Worm (Caenorhabditis elegans) whole organism, mixed stage, embryonic: ENCODE data around the gene R11E3.2.

Source experiments
- M03D4.4 ChIP-seq: sonication (generic microtip); optimal IDR thresholded peaks from 2 replicates; lab custom pipeline; 2017; ENCODE audit warnings: mild to moderate bottlenecking, missing genetic modification characterization, missing compliant biosample characterization
- bed-3 ChIP-seq: fragments of 200-800 bp; sonication (Bioruptor generic); optimal IDR thresholded peaks from 3 replicates; lab custom pipeline; 2018; ENCODE audit warnings: mild to moderate bottlenecking, missing genetic modification characterization, moderate library complexity, missing compliant biosample characterization
- ceh-39 ChIP-seq: fragments of 150-350 bp; optimal IDR thresholded peaks from 2 replicates; lab custom pipeline; 2014; ENCODE audit warnings: missing biosample characterization, missing genetic modification characterization
- ceh-43 ChIP-seq: fragments of 200-800 bp; sonication (Bioruptor generic); optimal IDR thresholded peaks from 2 replicates; lab custom pipeline; 2018; ENCODE audit warnings: mild to moderate bottlenecking, missing genetic modification characterization, moderate library complexity, missing compliant biosample characterization
- drap-1 ChIP-seq: fragments of 200-800 bp; sonication (Bioruptor generic); optimal IDR thresholded peaks from 3 replicates; lab custom pipeline; 2018; ENCODE audit warnings: mild to moderate bottlenecking, missing genetic modification characterization, missing compliant biosample characterization
- elt-1 ChIP-seq: sonication (generic microtip); optimal IDR thresholded peaks from 2 replicates; lab custom pipeline; 2017; ENCODE audit warnings: missing genetic modification characterization, mild to moderate bottlenecking, missing compliant biosample characterization, antibody characterized with exemption, moderate library complexity, borderline replicate concordance; ENCODE audit not compliant: insufficient read depth
- elt-3 ChIP-seq: fragments of 150-350 bp; optimal IDR thresholded peaks from 2 replicates; lab custom pipeline; 2014; ENCODE audit warnings: missing biosample characterization, missing genetic modification characterization
- flh-1 ChIP-seq: fragments of 200-800 bp; sonication (Bioruptor generic); optimal IDR thresholded peaks from 2 replicates; lab custom pipeline; 2018; ENCODE audit warnings: mild to moderate bottlenecking, missing genetic modification characterization, moderate library complexity, missing compliant biosample characterization
- ham-2 ChIP-seq: fragments of 200-800 bp; sonication (Bioruptor generic); optimal IDR thresholded peaks from 2 replicates; lab custom pipeline; 2018; ENCODE audit warnings: mild to moderate bottlenecking, missing genetic modification characterization, missing compliant biosample characterization
- hlh-1 ChIP-seq: fragments of 150-350 bp; optimal IDR thresholded peaks from 2 replicates; lab custom pipeline; 2014; ENCODE audit warnings: missing biosample characterization, missing genetic modification reagents, missing genetic modification characterization
- lin-13 ChIP-seq: fragments of 150-350 bp; optimal IDR thresholded peaks from 2 replicates; lab custom pipeline; 2014; ENCODE audit warnings: missing biosample characterization, missing genetic modification characterization
- lin-32 ChIP-seq: fragments of 200-800 bp; sonication (Bioruptor generic); optimal IDR thresholded peaks from 2 replicates; lab custom pipeline; 2018; ENCODE audit warnings: mild to moderate bottlenecking, missing genetic modification characterization, missing compliant biosample characterization
- lsy-2 ChIP-seq: fragments of 150-350 bp; optimal IDR thresholded peaks from 2 replicates; lab custom pipeline; 2014; ENCODE audit warnings: missing biosample characterization, missing genetic modification characterization
- mab-5 ChIP-seq: fragments of 150-350 bp; optimal IDR thresholded peaks from 2 replicates; lab custom pipeline; 2014; ENCODE audit warnings: missing biosample characterization, missing genetic modification characterization
- mep-1 ChIP-seq: fragments of 150-350 bp; optimal IDR thresholded peaks from 2 replicates; lab custom pipeline; 2017; ENCODE audit warnings: missing biosample characterization, missing genetic modification reagents, missing genetic modification characterization, inconsistent platforms
- mls-2 ChIP-seq: sonication (generic microtip); optimal IDR thresholded peaks from 2 replicates; lab custom pipeline; 2016; ENCODE audit warnings: mild to moderate bottlenecking, missing genetic modification characterization, moderate library complexity, missing compliant biosample characterization
- nhr-12 ChIP-seq: fragments of 150-350 bp; optimal IDR thresholded peaks from 2 replicates; lab custom pipeline; 2014; ENCODE audit warnings: missing biosample characterization, missing genetic modification characterization
- nhr-2 ChIP-seq: fragments of 150-350 bp; optimal IDR thresholded peaks from 2 replicates; lab custom pipeline; 2014; ENCODE audit warnings: missing biosample characterization, missing genetic modification characterization
- nhr-237 ChIP-seq: fragments of 150-350 bp; optimal IDR thresholded peaks from 2 replicates; lab custom pipeline; 2014; ENCODE audit warnings: missing biosample characterization, missing genetic modification characterization
- nhr-28 ChIP-seq: fragments of 150-350 bp; optimal IDR thresholded peaks from 2 replicates; lab custom pipeline; 2014; ENCODE audit warnings: missing biosample characterization, missing genetic modification characterization
- nhr-76 ChIP-seq: sonication (generic microtip); optimal IDR thresholded peaks from 2 replicates; lab custom pipeline; 2017; ENCODE audit warnings: missing biosample characterization, missing genetic modification characterization
- pha-4 ChIP-seq: fragments of 150-350 bp; optimal IDR thresholded peaks from 2 replicates; lab custom pipeline; 2018; ENCODE audit warnings: missing biosample characterization, missing genetic modification reagents, missing genetic modification characterization
- sem-2 ChIP-seq: fragments of 200-800 bp; sonication (Bioruptor generic); optimal IDR thresholded peaks from 2 replicates; lab custom pipeline; 2018; ENCODE audit warnings: mild to moderate bottlenecking, missing genetic modification characterization, missing compliant biosample characterization
- snpc-4 ChIP-seq: fragments of 150-350 bp; optimal IDR thresholded peaks from 2 replicates; lab custom pipeline; 2014; ENCODE audit warnings: missing biosample characterization, missing genetic modification characterization
- sptf-1 ChIP-seq: sonication (generic microtip); optimal IDR thresholded peaks from 2 replicates; lab custom pipeline; 2017; ENCODE audit warnings: mild to moderate bottlenecking, missing genetic modification characterization, moderate library complexity, missing compliant biosample characterization
- tbx-8 ChIP-seq: fragments of 200-800 bp; sonication (Bioruptor generic); optimal IDR thresholded peaks from 2 replicates; lab custom pipeline; 2018; ENCODE audit warnings: mild to moderate bottlenecking, missing genetic modification characterization, moderate library complexity, missing compliant biosample characterization
- unc-39 ChIP-seq: fragments of 150-350 bp; optimal IDR thresholded peaks from 2 replicates; lab custom pipeline; 2014; ENCODE audit warnings: missing biosample characterization, missing genetic modification characterization
- unc-62 ChIP-seq: fragments of 150-350 bp; optimal IDR thresholded peaks from 2 replicates; lab custom pipeline; 2014; ENCODE audit warnings: missing biosample characterization, missing genetic modification reagents, missing genetic modification characterization
- zip-8 ChIP-seq: fragments of 150-350 bp; optimal IDR thresholded peaks from 2 replicates; lab custom pipeline; 2014; ENCODE audit warnings: missing biosample characterization, missing genetic modification characterization

R11E3.2 gene

DNA sequence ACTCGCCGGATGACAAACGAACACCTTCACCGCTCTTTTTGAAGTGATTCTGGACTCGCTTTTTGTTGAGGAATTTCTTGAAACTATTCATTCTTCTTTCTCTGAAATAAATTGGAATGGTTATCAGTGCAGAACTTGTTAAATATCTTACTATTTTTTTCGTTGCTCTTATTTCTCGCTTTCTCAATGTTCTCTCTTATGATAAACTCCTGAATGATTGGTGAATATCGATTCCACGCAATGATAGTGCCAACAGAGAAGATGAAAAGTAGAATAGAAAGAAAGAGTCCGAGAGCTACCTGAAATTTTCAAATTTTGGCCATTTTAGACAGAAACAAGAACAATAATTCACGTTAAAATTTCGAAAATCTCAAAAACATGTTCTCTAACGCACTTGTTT, 37.5 kb downstream of the R11E3.2 start, which contains the start of gene ubxn-6:
TSS of gene ubxn-6 (minus strand) at position 101 of the 400 bp plus-strand sequence.
- TF ChIP-seq elt-1 (tag; lab: Kevin White, UChicago) = no peak
- no peak for TF ChIP-seq nhr-12 (tag; lab: Kevin White, UChicago)
- TF ChIP-seq mep-1 (tag; lab: Kevin White, UChicago) = no peak
- TF ChIP-seq lsy-2 = no peak
- no peak for TF ChIP-seq ceh-39 (tag; lab: Kevin White, UChicago)
- no peak for TF ChIP-seq hlh-1 (tag; lab: Kevin White, UChicago)
- TF ChIP-seq elt-3 = no peak
- TF ChIP-seq unc-39 = no peak
- TF ChIP-seq unc-62 (GFP tag; lab: Kevin White, UChicago) = no peak
- TF ChIP-seq snpc-4 (tag; lab: Kevin White, UChicago) = no peak
- no peak for TF ChIP-seq M03D4.4 (tag; lab: Kevin White, UChicago)
- TF ChIP-seq nhr-76 (tag; lab: Kevin White, UChicago) = no peak
- TF ChIP-seq tbx-8 (GFP tag; lab: Kevin White, UChicago) = no peak
- no peak for TF ChIP-seq pha-4 (tag; lab: Kevin White, UChicago)
- no peak for TF ChIP-seq zip-8 (tag; lab: Kevin White, UChicago)
- TF ChIP-seq drap-1 (GFP tag; lab: Kevin White, UChicago) = no peak
- TF ChIP-seq lin-32 = no peak
- TF ChIP-seq nhr-2 (tag; lab: Kevin White, UChicago) = no peak
- TF ChIP-seq mab-5 (tag; lab: Kevin White, UChicago) = no peak
- no peak for TF ChIP-seq lin-13 (tag; lab: Kevin White, UChicago)
- TF ChIP-seq, all 35 proteins: peak for 0

ce11 chrIV:4809813-4810212, 37.9 kb downstream of the R11E3.2 start, which contains the start of gene H06H21.37:
H06H21.37 (minus strand) TSS chrIV:4809974.
- TF ChIP-seq mls-2 (no peak), elt-3 (no peak), elt-1 (tag; lab: Kevin White, UChicago) (no peak), ham-2 (GFP tag; lab: Kevin White, UChicago) (no peak), lin-13 (tag; lab: Kevin White, UChicago) (no peak), sem-2 (GFP tag; lab: Kevin White, UChicago) (no peak), nhr-28 (tag; lab: Kevin White, UChicago) (no peak), unc-39 (no peak), flh-1 (GFP tag; lab: Kevin White, UChicago) (no peak), ceh-39 (tag; lab: Kevin White, UChicago) (no peak), nhr-12 (tag; lab: Kevin White, UChicago) (no peak), zip-8 (tag; lab: Kevin White, UChicago) (no peak)

- TF ChIP-seq lin-13 (tag; lab: Kevin White, UChicago) (peak; percentile 44), nhr-237 (tag; lab: Kevin White, UChicago) (peak; percentile 41), lsy-2 (peak; percentile 75), pha-4 (tag; lab: Kevin White, UChicago) (peak; percentile 33), sptf-1 (tag; lab: Kevin White, UChicago) (peak; percentile 22), M03D4.4 (tag; lab: Kevin White, UChicago) (no peak), drap-1 (GFP tag; lab: Kevin White, UChicago) (peak; percentile 3), flh-1 (GFP tag; lab: Kevin White, UChicago) (no peak), ceh-39 (tag; lab: Kevin White, UChicago) (peak; percentile 5), ceh-43 (GFP tag; lab: Kevin White, UChicago) (no peak), mls-2 (peak; percentile 2), mep-1 (tag; lab: Kevin White, UChicago) (peak; percentile 79), hlh-1 (tag; lab: Kevin White, UChicago) (peak; percentile 50), ham-2 (GFP tag; lab: Kevin White, UChicago) (peak; percentile 11)
Measured at ce11 chrIV:4810377-4810984, 38.6 kb downstream of the R11E3.2 start, which contains the start of gene eif-1.A. eif-1.A (plus strand) TSS chrIV:4810934.

- TF ChIP-seq nhr-76 (tag; lab: Kevin White, UChicago) = no peak
- no peak for TF ChIP-seq M03D4.4 (tag; lab: Kevin White, UChicago)
- TF ChIP-seq nhr-12 (tag; lab: Kevin White, UChicago) = no peak
- TF ChIP-seq flh-1 (GFP tag; lab: Kevin White, UChicago) = no peak
- no peak for TF ChIP-seq lsy-2
- no peak for TF ChIP-seq bed-3 (GFP tag; lab: Kevin White, UChicago)
- no peak for TF ChIP-seq sptf-1 (tag; lab: Kevin White, UChicago)
- no peak for TF ChIP-seq lin-13 (tag; lab: Kevin White, UChicago)
- no peak for TF ChIP-seq lin-32
- no peak for TF ChIP-seq zip-8 (tag; lab: Kevin White, UChicago)
Measured at ce11 chrIV:4811863-4812262, 40.0 kb downstream of the R11E3.2 start, which contains the start of gene srw-95. srw-95 (plus strand) TSS chrIV:4812075.
